Fruit fly (Drosophila melanogaster): ENCODE data around the gene Membrin.

Gene Membrin

DNA sequence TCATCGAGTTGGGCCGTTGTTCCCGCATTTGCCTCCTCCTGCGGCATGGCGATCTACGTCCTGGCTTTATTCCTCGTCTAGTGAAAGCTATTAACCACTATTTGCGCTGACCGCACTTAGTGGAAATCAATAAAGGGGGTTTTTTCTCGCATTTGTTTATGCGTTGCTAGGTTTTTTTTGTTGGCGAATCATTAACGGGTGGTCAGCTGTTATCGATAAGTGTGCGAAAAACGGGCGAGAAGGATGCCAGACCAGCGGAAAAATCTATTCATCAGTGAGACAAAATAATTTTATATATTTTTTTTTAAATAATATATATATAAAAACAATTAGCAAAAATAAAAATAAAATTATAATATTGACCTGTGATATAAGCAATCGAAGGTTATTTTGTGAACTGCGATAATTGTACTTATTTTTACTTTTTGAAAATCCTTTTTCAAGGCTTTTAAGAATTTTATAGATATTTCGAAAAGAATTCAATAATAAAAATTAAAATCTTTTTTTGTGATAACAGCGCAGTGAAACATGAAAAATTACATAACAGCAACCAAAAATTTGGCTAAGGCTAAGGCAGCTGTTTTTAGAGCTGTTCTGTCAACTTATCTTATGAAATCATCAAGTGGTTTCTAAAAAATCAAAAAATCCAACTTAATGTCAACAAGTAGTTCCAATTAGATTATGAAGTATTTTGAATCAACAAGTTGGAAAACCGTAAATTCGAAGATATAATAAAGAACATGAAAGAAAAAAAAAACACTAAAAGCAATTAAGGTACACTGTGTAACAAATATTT, 6.8 kb upstream of the Membrin start, which contains the start of gene Klp64D (continued):
- TF ChIP-seq wek (GFP tag; optimal IDR thresholded peaks at IDR 0.05), result no peak
- TF ChIP-seq CG8359 (GFP tag; optimal IDR thresholded peaks at IDR 0.05; ENCODE audit: borderline replicate concordance), result no peak
- TF ChIP-seq Fer2 (tag; optimal IDR thresholded peaks at IDR 0.05), result no peak
- TF ChIP-seq HLHmδ (GFP tag; optimal IDR thresholded peaks at IDR 0.05), result no peak
- TF ChIP-seq Hr78 (GFP tag; optimal IDR thresholded peaks at IDR 0.05), result no peak
- no peak for TF ChIP-seq CG4730 (GFP tag; IDR thresholded peaks at IDR 0.05)
- peak; percentile 26 for TF ChIP-seq CG30020 (tag; optimal IDR thresholded peaks at IDR 0.05)
- peak; percentile 12 for TF ChIP-seq Hr3 (GFP tag; optimal IDR thresholded peaks at IDR 0.05)
- TF ChIP-seq Meics (GFP tag; optimal IDR thresholded peaks at IDR 0.05), result peak; percentile 32
- no peak for TF ChIP-seq CG9215 (GFP tag; IDR thresholded peaks at IDR 0.05)
- no peak for TF ChIP-seq TFAM (GFP tag; optimal IDR thresholded peaks at IDR 0.05)
- no peak for TF ChIP-seq Atf3 (GFP tag; optimal IDR thresholded peaks at IDR 0.05)
- no peak for TF ChIP-seq Dad (GFP tag; optimal IDR thresholded peaks at IDR 0.05)
- TF ChIP-seq mld (GFP tag; IDR thresholded peaks at IDR 0.05; ENCODE audit: partially characterized antibody), result no peak
- TF ChIP-seq Dek (tag; optimal IDR thresholded peaks at IDR 0.05), result no peak
- TF ChIP-seq pho (GFP tag; optimal IDR thresholded peaks at IDR 0.05), result no peak
- TF ChIP-seq Dbx (GFP tag; IDR thresholded peaks at IDR 0.05), result 0 out of 3 replicates have a peak, but pooled peaks have one; percentile 47
- peak; percentile 70 for TF ChIP-seq Med (GFP tag)
- TF ChIP-seq Nf-YC (tag; optimal IDR thresholded peaks at IDR 0.05), result peak; percentile 69
- TF ChIP-seq crol (GFP tag; IDR thresholded peaks at IDR 0.05), result no peak
- no peak for TF ChIP-seq bcd (GFP tag; optimal IDR thresholded peaks at IDR 0.05)
- TF ChIP-seq CG10431 (GFP tag; optimal IDR thresholded peaks at IDR 0.05), result peak; percentile 2
- TF ChIP-seq lmd (GFP tag; IDR thresholded peaks at IDR 0.05), result peak; percentile 21; the same call in 1 of the 2 replicates
- TF ChIP-seq fd3F (GFP tag; optimal IDR thresholded peaks at IDR 0.05), result peak; percentile 25
- no peak for TF ChIP-seq CG1233 (GFP tag; optimal IDR thresholded peaks at IDR 0.05)
- TF ChIP-seq CG12219 (GFP tag; optimal IDR thresholded peaks at IDR 0.05), result no peak
- peak; percentile 55 for TF ChIP-seq CG2712 (tag; optimal IDR thresholded peaks at IDR 0.05)
- TF ChIP-seq CG10274 (GFP tag; optimal IDR thresholded peaks at IDR 0.05), result no peak
- TF ChIP-seq CkIIα-i1 (GFP tag; IDR thresholded peaks at IDR 0.05), result no peak
- no peak for TF ChIP-seq Xbp1 (GFP tag; optimal IDR thresholded peaks at IDR 0.05)
- TF ChIP-seq CG7963 (GFP tag; IDR thresholded peaks at IDR 0.05; ENCODE audit: partially characterized antibody), result no peak
- TF ChIP-seq CG5245 (GFP tag; optimal IDR thresholded peaks at IDR 0.05), result no peak
- peak; percentile 44; the same call in 2 of the 3 replicates for TF ChIP-seq CG17361 (GFP tag; IDR thresholded peaks at IDR 0.05)
- peak; percentile 33 for TF ChIP-seq CG10267 (tag; optimal IDR thresholded peaks at IDR 0.05)
- TF ChIP-seq Nf-YB (GFP tag; optimal IDR thresholded peaks at IDR 0.05), result no peak
- no peak for TF ChIP-seq CG1602 (GFP tag; optimal IDR thresholded peaks at IDR 0.05)
- no peak for TF ChIP-seq CG11695 (GFP tag; IDR thresholded peaks at IDR 0.05)
- peak; percentile 31 for TF ChIP-seq sug (tag; optimal IDR thresholded peaks at IDR 0.05)
- TF ChIP-seq NC2α (GFP tag; optimal IDR thresholded peaks at IDR 0.05), result no peak
- TF ChIP-seq tin (GFP tag; optimal IDR thresholded peaks at IDR 0.05), result peak; percentile 20
- peak; percentile 83 for TF ChIP-seq sqz (GFP tag; optimal IDR thresholded peaks at IDR 0.05)
- TF ChIP-seq CG9932 (GFP tag; IDR thresholded peaks at IDR 0.05), result peak; percentile 65
- peak; percentile 12 for TF ChIP-seq CG13775 (GFP tag; optimal IDR thresholded peaks at IDR 0.05)
- no peak for TF ChIP-seq Lpt (GFP tag; optimal IDR thresholded peaks at IDR 0.05)
- no peak for TF ChIP-seq Atf6 (GFP tag; IDR thresholded peaks at IDR 0.05)
- peak; percentile 48 for TF ChIP-seq CG34224 (GFP tag; IDR thresholded peaks at IDR 0.05; ENCODE audit: partially characterized antibody)
- TF ChIP-seq emc (GFP tag; optimal IDR thresholded peaks at IDR 0.05), result no peak
- no peak for TF ChIP-seq CG18619 (GFP tag; optimal IDR thresholded peaks at IDR 0.05)
- TF ChIP-seq sna (GFP tag; IDR thresholded peaks at IDR 0.05; ENCODE audit: partially characterized antibody), result 0 out of 2 replicates have a peak, but pooled peaks have one; percentile 46

Data from whole organism, embryonic.